Worm (Caenorhabditis elegans): ENCODE measurements around the gene oac-23.

Gene oac-23

ce11 chrIV:3844004-3844403 is 37.2 kb upstream of the oac-23 start:
- TF ChIP-seq nhr-237 (tag; optimal IDR thresholded peaks at IDR 0.05) = no peak
- no peak for TF ChIP-seq elt-1 (tag; optimal IDR thresholded peaks at IDR 0.05; ENCODE audit: borderline replicate concordance, insufficient read depth)
- TF ChIP-seq ceh-83 (GFP tag; optimal IDR thresholded peaks at IDR 0.05) = no peak
- no peak for TF ChIP-seq mep-1 (tag; optimal IDR thresholded peaks at IDR 0.05)
- TF ChIP-seq cnd-1 (tag; optimal IDR thresholded peaks at IDR 0.05) = peak; percentile 47
- no peak for TF ChIP-seq ztf-11 (tag; optimal IDR thresholded peaks at IDR 0.05)
- no peak for TF ChIP-seq zip-8 (tag; optimal IDR thresholded peaks at IDR 0.05)
- TF ChIP-seq ces-1 (GFP tag; optimal IDR thresholded peaks at IDR 0.05) = no peak
- peak; percentile 22 for TF ChIP-seq lin-32 (GFP tag; optimal IDR thresholded peaks at IDR 0.05)
- no peak for TF ChIP-seq unc-39 (tag; optimal IDR thresholded peaks at IDR 0.05)
- TF ChIP-seq pha-4 (tag; optimal IDR thresholded peaks at IDR 0.05) = no peak
- no peak for TF ChIP-seq ham-2 (GFP tag; optimal IDR thresholded peaks at IDR 0.05)

ce11 chrIV:3844584-3844983 is 36.7 kb upstream of the oac-23 start:
- TF ChIP-seq nhr-28 (tag; optimal IDR thresholded peaks at IDR 0.05) = no peak
- no peak for TF ChIP-seq unc-62 (GFP tag; optimal IDR thresholded peaks at IDR 0.05)
- TF ChIP-seq mab-5 (tag; optimal IDR thresholded peaks at IDR 0.05) = no peak
- TF ChIP-seq bed-3 (GFP tag; optimal IDR thresholded peaks at IDR 0.05) = no peak
- TF ChIP-seq zip-8 (tag; optimal IDR thresholded peaks at IDR 0.05) = peak; percentile 79
- peak; percentile 87 for TF ChIP-seq nhr-2 (tag; optimal IDR thresholded peaks at IDR 0.05)

ce11 chrIV:3847489-3847888 is 33.8 kb upstream of the oac-23 start:
- TF ChIP-seq ces-1 (GFP tag; optimal IDR thresholded peaks at IDR 0.05) (peak; percentile 86), mab-5 (tag; optimal IDR thresholded peaks at IDR 0.05) (no peak), pha-4 (tag; optimal IDR thresholded peaks at IDR 0.05) (no peak), lsy-2 (tag; optimal IDR thresholded peaks at IDR 0.05) (no peak), drap-1 (GFP tag; optimal IDR thresholded peaks at IDR 0.05) (no peak), unc-62 (GFP tag; optimal IDR thresholded peaks at IDR 0.05) (no peak), unc-120 (tag; optimal IDR thresholded peaks at IDR 0.05; ENCODE audit: poor library complexity, severe bottlenecking) (no peak), sem-2 (GFP tag; optimal IDR thresholded peaks at IDR 0.05) (no peak)

- TF ChIP-seq lin-32 (GFP tag; optimal IDR thresholded peaks at IDR 0.05) (peak; percentile 65), ceh-43 (GFP tag; optimal IDR thresholded peaks at IDR 0.05) (peak; percentile 52), ceh-83 (GFP tag; optimal IDR thresholded peaks at IDR 0.05) (no peak), nhr-2 (tag; optimal IDR thresholded peaks at IDR 0.05) (peak; percentile 24), ces-1 (GFP tag; optimal IDR thresholded peaks at IDR 0.05) (peak; percentile 79), lin-13 (tag; optimal IDR thresholded peaks at IDR 0.05) (no peak)
Measured at ce11 chrIV:3848985-3849384, 32.3 kb upstream of the oac-23 start.

ce11 chrIV:3853557-3853956 is 27.7 kb upstream of the oac-23 start:
- TF ChIP-seq ceh-43 (GFP tag; optimal IDR thresholded peaks at IDR 0.05) = no peak
- TF ChIP-seq nhr-2 (tag; optimal IDR thresholded peaks at IDR 0.05) = no peak
- TF ChIP-seq ceh-83 (GFP tag; optimal IDR thresholded peaks at IDR 0.05) = no peak
- TF ChIP-seq nhr-237 (tag; optimal IDR thresholded peaks at IDR 0.05) = no peak
- no peak for TF ChIP-seq lsy-2 (tag; optimal IDR thresholded peaks at IDR 0.05)
- TF ChIP-seq bed-3 (GFP tag; optimal IDR thresholded peaks at IDR 0.05) = no peak
- TF ChIP-seq elt-3 (tag; optimal IDR thresholded peaks at IDR 0.05) = no peak
- no peak for TF ChIP-seq sem-2 (GFP tag; optimal IDR thresholded peaks at IDR 0.05)
- TF ChIP-seq M03D4.4 (tag; optimal IDR thresholded peaks at IDR 0.05) = no peak
- TF ChIP-seq elt-1 (tag; optimal IDR thresholded peaks at IDR 0.05; ENCODE audit: borderline replicate concordance, insufficient read depth) = no peak
- no peak for TF ChIP-seq nhr-12 (tag; optimal IDR thresholded peaks at IDR 0.05)
- no peak for TF ChIP-seq nhr-76 (tag; optimal IDR thresholded peaks at IDR 0.05)
- no peak for TF ChIP-seq mls-2 (tag; optimal IDR thresholded peaks at IDR 0.05)
- no peak for TF ChIP-seq mep-1 (tag; optimal IDR thresholded peaks at IDR 0.05)
- no peak for TF ChIP-seq tbx-8 (GFP tag; optimal IDR thresholded peaks at IDR 0.05)
- no peak for TF ChIP-seq pha-4 (tag; optimal IDR thresholded peaks at IDR 0.05)
- TF ChIP-seq unc-120 (tag; optimal IDR thresholded peaks at IDR 0.05; ENCODE audit: poor library complexity, severe bottlenecking) = no peak
- no peak for TF ChIP-seq ztf-11 (tag; optimal IDR thresholded peaks at IDR 0.05)

- TF ChIP-seq ham-2 (GFP tag; optimal IDR thresholded peaks at IDR 0.05) = no peak
- no peak for TF ChIP-seq elt-1 (tag; optimal IDR thresholded peaks at IDR 0.05; ENCODE audit: borderline replicate concordance, insufficient read depth)
- peak; percentile 50 for TF ChIP-seq mls-2 (tag; optimal IDR thresholded peaks at IDR 0.05)
- no peak for TF ChIP-seq lin-32 (GFP tag; optimal IDR thresholded peaks at IDR 0.05)
- no peak for TF ChIP-seq cnd-1 (tag; optimal IDR thresholded peaks at IDR 0.05)
- TF ChIP-seq zip-8 (tag; optimal IDR thresholded peaks at IDR 0.05) = no peak
- no peak for TF ChIP-seq nhr-28 (tag; optimal IDR thresholded peaks at IDR 0.05)
- no peak for TF ChIP-seq blmp-1 (tag; optimal IDR thresholded peaks at IDR 0.05)
- no peak for TF ChIP-seq bed-3 (GFP tag; optimal IDR thresholded peaks at IDR 0.05)
- TF ChIP-seq lsy-2 (tag; optimal IDR thresholded peaks at IDR 0.05) = no peak
- TF ChIP-seq sptf-1 (tag; optimal IDR thresholded peaks at IDR 0.05) = peak; percentile 41
- no peak for TF ChIP-seq tbx-8 (GFP tag; optimal IDR thresholded peaks at IDR 0.05)
- TF ChIP-seq nhr-76 (tag; optimal IDR thresholded peaks at IDR 0.05) = no peak
- peak; percentile 15 for TF ChIP-seq unc-120 (tag; optimal IDR thresholded peaks at IDR 0.05; ENCODE audit: poor library complexity, severe bottlenecking)
- TF ChIP-seq mab-5 (tag; optimal IDR thresholded peaks at IDR 0.05) = no peak
- TF ChIP-seq flh-1 (GFP tag; optimal IDR thresholded peaks at IDR 0.05) = peak; percentile 17
- no peak for TF ChIP-seq nhr-12 (tag; optimal IDR thresholded peaks at IDR 0.05)
- TF ChIP-seq ztf-11 (tag; optimal IDR thresholded peaks at IDR 0.05) = no peak
- TF ChIP-seq M03D4.4 (tag; optimal IDR thresholded peaks at IDR 0.05) = no peak
- TF ChIP-seq ceh-39 (tag; optimal IDR thresholded peaks at IDR 0.05) = no peak
- TF ChIP-seq unc-62 (GFP tag; optimal IDR thresholded peaks at IDR 0.05) = no peak
- TF ChIP-seq nhr-237 (tag; optimal IDR thresholded peaks at IDR 0.05) = no peak
- no peak for TF ChIP-seq ces-1 (GFP tag; optimal IDR thresholded peaks at IDR 0.05)
- no peak for TF ChIP-seq mep-1 (tag; optimal IDR thresholded peaks at IDR 0.05)
- TF ChIP-seq nhr-2 (tag; optimal IDR thresholded peaks at IDR 0.05) = no peak
- no peak for TF ChIP-seq drap-1 (GFP tag; optimal IDR thresholded peaks at IDR 0.05)
- no peak for TF ChIP-seq pha-4 (tag; optimal IDR thresholded peaks at IDR 0.05)
Measured at ce11 chrIV:3854606-3855005, 26.6 kb upstream of the oac-23 start.

Data from whole organism, mixed stage, embryonic.